Fruit fly (Drosophila melanogaster): ENCODE data around the gene tll.
A peak's percentile ranks its signal among the peaks of the same experiment; 100 is the strongest.

The tll gene

DNA sequence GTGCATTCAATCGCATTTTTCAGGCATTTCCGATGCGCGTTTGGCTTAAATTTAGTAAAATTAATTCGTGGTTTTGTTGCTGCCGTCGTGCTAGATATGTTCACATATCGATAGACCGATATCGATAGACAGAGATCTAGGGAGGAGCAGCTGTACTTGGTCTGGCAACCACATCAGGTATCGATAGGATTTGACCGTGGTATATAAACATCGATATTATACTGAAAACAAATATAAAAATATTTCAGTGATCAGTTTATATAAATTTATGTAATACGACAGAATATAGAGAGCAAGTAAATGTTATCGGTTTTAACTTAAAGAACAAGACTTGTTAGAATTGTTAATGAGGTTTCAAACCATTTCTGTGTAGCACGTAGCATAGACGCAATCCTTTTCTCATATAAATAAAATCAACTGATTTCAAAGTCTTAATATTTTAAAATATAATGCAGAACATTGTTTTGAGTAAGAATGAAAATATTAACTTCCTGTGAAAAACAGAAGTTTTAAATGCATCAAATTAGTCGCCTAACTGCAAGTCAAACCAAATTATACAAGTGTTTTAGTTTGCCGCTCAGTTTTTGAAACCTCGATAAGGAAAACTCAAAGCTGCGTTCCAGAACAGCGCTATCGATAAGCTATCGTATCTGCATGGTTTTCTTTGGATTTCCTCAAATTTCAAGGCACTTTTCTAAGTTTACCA is 45.5 kb upstream of the tll start, which contains the start of the genes wts and dj-1beta (continued):
- TF ChIP-seq CG16815 (GFP tag; optimal IDR thresholded peaks at IDR 0.05) (no peak), CG17385 (GFP tag; optimal IDR thresholded peaks at IDR 0.05) (no peak), shn (GFP tag; optimal IDR thresholded peaks at IDR 0.05) (no peak), E2f1 (GFP tag; IDR thresholded peaks at IDR 0.05) (no peak), CG14667 (GFP tag; IDR thresholded peaks at IDR 0.05) (no peak), CG1233 (GFP tag; optimal IDR thresholded peaks at IDR 0.05) (no peak), CG12219 (GFP tag; optimal IDR thresholded peaks at IDR 0.05) (no peak), ftz-f1 (GFP tag; optimal IDR thresholded peaks at IDR 0.05) (no peak), ci (GFP tag; IDR thresholded peaks at IDR 0.05) (no peak), CG11504 (tag; optimal IDR thresholded peaks at IDR 0.05) (peak; percentile 23), psq (GFP tag; optimal IDR thresholded peaks at IDR 0.05) (no peak), CG32772 (GFP tag; IDR thresholded peaks at IDR 0.05) (no peak), Atf6 (GFP tag; IDR thresholded peaks at IDR 0.05) (no peak), Blimp-1 (GFP tag; optimal IDR thresholded peaks at IDR 0.05) (no peak), aop (GFP tag; IDR thresholded peaks at IDR 0.05) (no peak), Optix (GFP tag; IDR thresholded peaks at IDR 0.05) (no peak), Hey (tag; optimal IDR thresholded peaks at IDR 0.05) (no peak), C15 (GFP tag; IDR thresholded peaks at IDR 0.05) (no peak), CG2889 (GFP tag; IDR thresholded peaks at IDR 0.05) (no peak), ash1 (GFP tag; optimal IDR thresholded peaks at IDR 0.05) (no peak), CG16863 (GFP tag; optimal IDR thresholded peaks at IDR 0.05) (no peak), E2f2 (GFP tag; IDR thresholded peaks at IDR 0.05) (peak; percentile 94), CG33213 (GFP tag; optimal IDR thresholded peaks at IDR 0.05) (no peak), CG6765 (GFP tag; optimal IDR thresholded peaks at IDR 0.05) (no peak), gcm2 (GFP tag; optimal IDR thresholded peaks at IDR 0.05) (no peak), CG12769 (tag; optimal IDR thresholded peaks at IDR 0.05) (peak; percentile 8), NC2α (GFP tag; optimal IDR thresholded peaks at IDR 0.05) (no peak), CG4854 (GFP tag; optimal IDR thresholded peaks at IDR 0.05) (no peak), Lim3 (GFP tag; IDR thresholded peaks at IDR 0.05) (no peak), ham (GFP tag; IDR thresholded peaks at IDR 0.05) (no peak), CG2120 (GFP tag; optimal IDR thresholded peaks at IDR 0.05) (peak; percentile 20), HmgD (GFP tag; optimal IDR thresholded peaks at IDR 0.05) (no peak), eyg (GFP tag; optimal IDR thresholded peaks at IDR 0.05) (no peak), dimm (GFP tag; IDR thresholded peaks at IDR 0.05) (no peak), CG5953 (GFP tag; IDR thresholded peaks at IDR 0.05) (no peak), Dref (GFP tag; IDR thresholded peaks at IDR 0.05) (peak; percentile 99), btn (GFP tag; optimal IDR thresholded peaks at IDR 0.05) (no peak), CG6791 (GFP tag; IDR thresholded peaks at IDR 0.05; ENCODE audit: partially characterized antibody) (peak; percentile 97), Rfx (GFP tag; IDR thresholded peaks at IDR 0.05) (peak; percentile 35; the same call in 1 of the 2 replicates), CG12071 (GFP tag; optimal IDR thresholded peaks at IDR 0.05) (no peak), bcd (GFP tag; optimal IDR thresholded peaks at IDR 0.05) (no peak), gcm (GFP tag; optimal IDR thresholded peaks at IDR 0.05) (no peak), CG12104 (GFP tag; optimal IDR thresholded peaks at IDR 0.05) (no peak), D (optimal IDR thresholded peaks at IDR 0.05) (no peak), D (GFP tag; optimal IDR thresholded peaks at IDR 0.05) (no peak), Sin3A (optimal IDR thresholded peaks at IDR 0.05) (peak; percentile 61), CG7987 (GFP tag; optimal IDR thresholded peaks at IDR 0.05) (no peak), CG4820 (GFP tag; optimal IDR thresholded peaks at IDR 0.05) (no peak), Hr39 (optimal IDR thresholded peaks at IDR 0.05) (no peak), Ets65A (GFP tag) (no peak), Xrp1 (GFP tag; IDR thresholded peaks at IDR 0.05) (no peak), oc (tag; optimal IDR thresholded peaks at IDR 0.05) (no peak), zfh2 (GFP tag; optimal IDR thresholded peaks at IDR 0.05) (no peak)
